Worm (Caenorhabditis elegans) whole organism, L1 larva: ENCODE results near the gene dgk-1.

Experiments
- aha-1 ChIP-seq: fragments of 150-350 bp; optimal IDR thresholded peaks from 2 replicates; lab custom pipeline; 2014; ENCODE audit warnings: missing biosample characterization, missing genetic modification characterization
- elt-2 ChIP-seq: sonication (generic microtip); optimal IDR thresholded peaks from 2 replicates; lab custom pipeline; 2016; ENCODE audit warnings: missing genetic modification characterization, mild to moderate bottlenecking, inconsistent platforms, missing compliant biosample characterization, missing genetic modification reagents
- fkh-10 ChIP-seq: sonication (generic microtip); optimal IDR thresholded peaks from 2 replicates; lab custom pipeline; 2017; ENCODE audit warnings: missing biosample characterization, missing genetic modification reagents, missing genetic modification characterization
- irx-1 ChIP-seq: sonication (generic microtip); optimal IDR thresholded peaks from 2 replicates; lab custom pipeline; 2016; ENCODE audit warnings: missing genetic modification characterization, missing compliant biosample characterization
- lin-39 ChIP-seq: fragments of 150-350 bp; optimal IDR thresholded peaks from 2 replicates; lab custom pipeline; 2014; ENCODE audit warnings: missing biosample characterization, missing genetic modification reagents, missing genetic modification characterization
- nhr-90 ChIP-seq: sonication (generic microtip); optimal IDR thresholded peaks from 2 replicates; lab custom pipeline; 2016; ENCODE audit warnings: mild to moderate bottlenecking, missing genetic modification characterization, missing compliant biosample characterization; ENCODE audit not compliant: poor library complexity
- pax-3 ChIP-seq: fragments of 200-800 bp; sonication (Bioruptor generic); optimal IDR thresholded peaks from 2 replicates; lab custom pipeline; 2018; ENCODE audit warnings: mild to moderate bottlenecking, missing genetic modification characterization, moderate library complexity, missing compliant biosample characterization
- unc-62 ChIP-seq: fragments of 150-350 bp; optimal IDR thresholded peaks from 2 replicates; lab custom pipeline; 2014; ENCODE audit warnings: missing biosample characterization, missing genetic modification reagents, missing genetic modification characterization

DNA sequence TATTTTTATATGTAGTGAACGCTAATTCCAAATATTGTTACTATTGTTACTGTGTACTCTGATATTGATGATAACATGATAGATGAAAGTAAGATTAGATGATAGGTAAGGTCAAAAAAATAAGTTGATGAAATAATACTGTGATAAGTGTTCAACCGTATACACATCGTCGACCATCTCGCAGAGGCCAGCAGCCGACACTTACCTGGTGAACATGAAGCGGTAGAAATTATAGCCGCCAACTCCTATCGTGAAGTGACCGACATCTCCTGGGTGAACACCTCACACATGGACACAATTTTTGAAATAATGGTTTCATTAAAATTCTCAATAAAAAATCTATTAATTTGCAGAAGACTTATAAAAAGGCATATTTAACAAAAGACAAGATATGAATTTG lies 36.1 kb upstream of the dgk-1 start:
- no peak for TF ChIP-seq unc-62 (GFP tag; lab: Kevin White, UChicago)
- TF ChIP-seq aha-1 (tag; lab: Kevin White, UChicago), result no peak
- TF ChIP-seq irx-1, result no peak
- no peak for TF ChIP-seq lin-39 (tag; lab: Kevin White, UChicago)
- TF ChIP-seq nhr-90, result no peak
- TF ChIP-seq elt-2, result no peak
- TF ChIP-seq pax-3, result no peak
- no peak for TF ChIP-seq fkh-10
